Worm (Caenorhabditis elegans) whole organism, young adult: ENCODE measurements around the gene ugt-21.
A peak's percentile ranks its signal among the peaks of the same experiment; 100 is the strongest.

Experiments used
- C06A6.2 ChIP-seq: fragments of 200-800 bp; sonication (Bioruptor generic); conservative IDR thresholded peaks from 2 replicates; pipeline ENCODE4 v1.3.6; 2022; ENCODE audit warnings: missing genetic modification characterization, missing compliant biosample characterization
- C17E4.6 ChIP-seq: fragments of 200-800 bp; sonication (Bioruptor generic); IDR thresholded peaks from 2 replicates; pipeline ENCODE4 v1.3.6; 2022; ENCODE audit warnings: missing genetic modification reagents, missing genetic modification characterization, missing compliant biosample characterization
- F33H1.4 ChIP-seq: fragments of 200-800 bp; sonication (Bioruptor generic); IDR thresholded peaks from 2 replicates; pipeline ENCODE4 v1.3.6; 2022; ENCODE audit warnings: missing genetic modification reagents, missing genetic modification characterization, missing compliant biosample characterization
- F37B4.10 ChIP-seq: fragments of 200-800 bp; sonication (Bioruptor generic); IDR thresholded peaks from 2 replicates; pipeline ENCODE4 v1.3.6; 2022; ENCODE audit warnings: missing genetic modification characterization, missing compliant biosample characterization
- F49E8.2 ChIP-seq: sonication (generic microtip); optimal IDR thresholded peaks from 3 replicates; lab custom pipeline; 2017; ENCODE audit warnings: missing genetic modification characterization, mild to moderate bottlenecking, missing compliant biosample characterization, antibody characterized with exemption, moderate library complexity; ENCODE audit not compliant: insufficient read depth
- F57C9.4 ChIP-seq: sonication (generic microtip); optimal IDR thresholded peaks from 2 replicates; lab custom pipeline; 2017; ENCODE audit warnings: mild to moderate bottlenecking, missing genetic modification characterization, missing compliant biosample characterization
- K11D2.4 ChIP-seq: fragments of 200-800 bp; sonication (Bioruptor generic); IDR thresholded peaks from 2 replicates; pipeline ENCODE4 v1.3.6; 2022; ENCODE audit warnings: missing genetic modification reagents, missing genetic modification characterization, missing compliant biosample characterization
- K12H6.12 ChIP-seq: fragments of 200-800 bp; sonication (Bioruptor generic); optimal IDR thresholded peaks from 2 replicates; lab custom pipeline; 2018; ENCODE audit warnings: mild to moderate bottlenecking, missing genetic modification characterization, missing compliant biosample characterization
- akir-1 ChIP-seq: fragments of 200-800 bp; sonication (Bioruptor generic); optimal IDR thresholded peaks from 2 replicates; lab custom pipeline; 2018; ENCODE audit warnings: mild to moderate bottlenecking, missing genetic modification characterization, moderate library complexity, missing compliant biosample characterization
- atf-7 ChIP-seq: sonication (generic microtip); optimal IDR thresholded peaks from 2 replicates; lab custom pipeline; 2017; ENCODE audit warnings: mild to moderate bottlenecking, missing genetic modification characterization, missing compliant biosample characterization
- attf-3 ChIP-seq: fragments of 200-800 bp; sonication (Bioruptor generic); conservative IDR thresholded peaks from 2 replicates; pipeline ENCODE4 v1.3.6; 2022; ENCODE audit warnings: missing genetic modification reagents, missing genetic modification characterization, missing compliant biosample characterization
- bed-2 ChIP-seq: fragments of 200-800 bp; sonication (Bioruptor generic); IDR thresholded peaks from 2 replicates; pipeline ENCODE4 v1.3.6; 2022; ENCODE audit warnings: missing genetic modification reagents, missing genetic modification characterization, missing compliant biosample characterization
- ccch-3 ChIP-seq: fragments of 200-800 bp; sonication (Bioruptor generic); optimal IDR thresholded peaks from 2 replicates; lab custom pipeline; 2018; ENCODE audit warnings: mild to moderate bottlenecking, missing genetic modification characterization, missing compliant biosample characterization
- ceh-40 ChIP-seq: fragments of 200-800 bp; sonication (Bioruptor generic); IDR thresholded peaks from 2 replicates; pipeline ENCODE4 v1.3.6; 2022; ENCODE audit warnings: missing genetic modification characterization, missing compliant biosample characterization
- ceh-91 ChIP-seq: fragments of 200-800 bp; sonication (Bioruptor generic); IDR thresholded peaks from 2 replicates; pipeline ENCODE4 v1.3.6; 2022; ENCODE audit warnings: missing genetic modification reagents, missing genetic modification characterization, missing compliant biosample characterization
- chd-7 ChIP-seq: sonication (generic microtip); optimal IDR thresholded peaks from 2 replicates; lab custom pipeline; 2016; ENCODE audit warnings: mild to moderate bottlenecking, missing genetic modification characterization, moderate library complexity, missing compliant biosample characterization
- dox-1 ChIP-seq: fragments of 200-800 bp; sonication (Bioruptor generic); IDR thresholded peaks from 2 replicates; pipeline ENCODE4 v1.3.6; 2022; ENCODE audit warnings: missing genetic modification reagents, missing genetic modification characterization, missing compliant biosample characterization
- dpl-1 ChIP-seq: fragments of 150-350 bp; optimal IDR thresholded peaks from 2 replicates; lab custom pipeline; 2014; ENCODE audit warnings: missing biosample characterization, missing genetic modification reagents, missing genetic modification characterization
- efl-1 ChIP-seq: fragments of 150-350 bp; optimal IDR thresholded peaks from 2 replicates; lab custom pipeline; 2014; ENCODE audit warnings: missing biosample characterization, missing genetic modification reagents, missing genetic modification characterization
- ets-4 ChIP-seq: fragments of 200-800 bp; sonication (Bioruptor generic); optimal IDR thresholded peaks from 2 replicates; lab custom pipeline; 2018; ENCODE audit warnings: mild to moderate bottlenecking, missing genetic modification characterization, missing compliant biosample characterization
- gei-17 ChIP-seq: fragments of 200-800 bp; sonication (Bioruptor generic); optimal IDR thresholded peaks from 2 replicates; lab custom pipeline; 2018; ENCODE audit warnings: mild to moderate bottlenecking, missing genetic modification characterization, missing compliant biosample characterization
- him-1 ChIP-seq: sonication (generic microtip); optimal IDR thresholded peaks from 2 replicates; lab custom pipeline; 2016; ENCODE audit warnings: missing genotype, missing genetic modification reagents, missing genetic modification characterization, missing compliant biosample characterization
- hlh-26 ChIP-seq: fragments of 200-800 bp; sonication (Bioruptor generic); conservative IDR thresholded peaks from 2 replicates; pipeline ENCODE4 v1.3.6; 2022; ENCODE audit warnings: missing genetic modification reagents, missing genetic modification characterization, missing compliant biosample characterization
- hmg-1.2 ChIP-seq: fragments of 200-800 bp; sonication (Bioruptor generic); IDR thresholded peaks from 2 replicates; pipeline ENCODE4 v1.3.6; 2022; ENCODE audit warnings: missing genetic modification reagents, missing genetic modification characterization, missing compliant biosample characterization
- hrde-1 ChIP-seq: sonication (generic microtip); optimal IDR thresholded peaks from 2 replicates; lab custom pipeline; 2016; ENCODE audit warnings: missing genetic modification characterization, mild to moderate bottlenecking, missing compliant biosample characterization, moderate library complexity, missing genotype, missing genetic modification reagents, borderline replicate concordance
- lin-35 ChIP-seq, 3 experiments: fragments of 150-350 bp in 2 of 3; sonication (generic microtip) in 1 of 3; optimal IDR thresholded peaks; 2 replicates each; lab custom pipeline; 2014 to 2018; ENCODE audit warnings: missing biosample characterization in 3 of 3, missing genetic modification characterization in 3 of 3, missing genetic modification reagents in 3 of 3
- lin-54 ChIP-seq: fragments of 200-800 bp; sonication (Bioruptor generic); optimal IDR thresholded peaks from 2 replicates; lab custom pipeline; 2018; ENCODE audit warnings: mild to moderate bottlenecking, missing genetic modification characterization, missing compliant biosample characterization
- lir-1 ChIP-seq: fragments of 200-800 bp; sonication (Bioruptor generic); conservative IDR thresholded peaks from 2 replicates; pipeline ENCODE4 v1.3.6; 2022; ENCODE audit warnings: missing genetic modification reagents, missing genetic modification characterization, missing compliant biosample characterization
- madf-3 ChIP-seq: fragments of 200-800 bp; sonication (Bioruptor generic); IDR thresholded peaks from 2 replicates; pipeline ENCODE4 v1.3.6; 2022; ENCODE audit warnings: missing genetic modification reagents, missing genetic modification characterization, missing compliant biosample characterization
- mel-28 ChIP-seq: sonication (generic microtip); optimal IDR thresholded peaks from 2 replicates; lab custom pipeline; 2016; ENCODE audit warnings: borderline replicate concordance, mild to moderate bottlenecking, missing genetic modification characterization, missing compliant biosample characterization
- nfya-1 ChIP-seq: sonication (generic microtip); optimal IDR thresholded peaks from 2 replicates; lab custom pipeline; 2017; ENCODE audit warnings: antibody characterized with exemption, missing compliant biosample characterization, missing genetic modification characterization, borderline replicate concordance; ENCODE audit not compliant: insufficient read depth
- nfyb-1 ChIP-seq: fragments of 200-800 bp; sonication (Bioruptor generic); IDR thresholded peaks from 2 replicates; pipeline ENCODE4 v1.3.6; 2022; ENCODE audit warnings: missing genetic modification reagents, missing genetic modification characterization, missing compliant biosample characterization
- nhr-120 ChIP-seq: fragments of 200-800 bp; sonication (Bioruptor generic); IDR thresholded peaks from 2 replicates; pipeline ENCODE4 v1.3.6; 2022; ENCODE audit warnings: missing genetic modification characterization, missing compliant biosample characterization
- nhr-179 ChIP-seq: sonication (generic microtip); optimal IDR thresholded peaks from 2 replicates; lab custom pipeline; 2016; ENCODE audit warnings: mild to moderate bottlenecking, missing genetic modification characterization, missing compliant biosample characterization
- nhr-80 ChIP-seq: sonication (generic microtip); optimal IDR thresholded peaks from 2 replicates; lab custom pipeline; 2016; ENCODE audit warnings: missing genetic modification characterization, missing compliant biosample characterization
- snpc-1.1 ChIP-seq: sonication (generic microtip); optimal IDR thresholded peaks from 2 replicates; lab custom pipeline; 2017; ENCODE audit warnings: missing genetic modification characterization, mild to moderate bottlenecking, missing compliant biosample characterization, antibody characterized with exemption, moderate library complexity, missing genotype, missing genetic modification reagents; ENCODE audit not compliant: insufficient read depth
- snpc-4 ChIP-seq, 5 experiments: fragments of 150-350 bp in 1 of 5; sonication (generic microtip) in 4 of 5; optimal IDR thresholded peaks; 2 replicates each; lab custom pipeline; 2014 to 2018; ENCODE audit warnings: missing genetic modification characterization in 5 of 5, missing biosample characterization in 3 of 5, antibody characterized with exemption in 2 of 5, mild to moderate bottlenecking in 2 of 5, missing compliant biosample characterization in 2 of 5, missing genotype in 2 of 5, moderate library complexity in 2 of 5, missing genetic modification reagents in 1 of 5
- somi-1 ChIP-seq: fragments of 200-800 bp; sonication (Bioruptor generic); optimal IDR thresholded peaks from 2 replicates; lab custom pipeline; 2018; ENCODE audit warnings: mild to moderate bottlenecking, missing genetic modification characterization, missing compliant biosample characterization
- sptf-2 ChIP-seq: fragments of 200-800 bp; sonication (Bioruptor generic); optimal IDR thresholded peaks from 2 replicates; lab custom pipeline; 2018; ENCODE audit warnings: mild to moderate bottlenecking, missing genetic modification characterization, missing compliant biosample characterization
- unc-62 ChIP-seq: fragments of 150-350 bp; optimal IDR thresholded peaks from 2 replicates; lab custom pipeline; 2014; ENCODE audit warnings: missing biosample characterization, missing genetic modification reagents, missing genetic modification characterization
- zfh-2 ChIP-seq: fragments of 200-800 bp; sonication (Bioruptor generic); conservative IDR thresholded peaks from 2 replicates; pipeline ENCODE4 v1.3.6; 2022; ENCODE audit warnings: missing genetic modification reagents, missing genetic modification characterization, missing compliant biosample characterization
- ztf-22 ChIP-seq: fragments of 200-800 bp; sonication (Bioruptor generic); optimal IDR thresholded peaks from 2 replicates; lab custom pipeline; 2018; ENCODE audit warnings: mild to moderate bottlenecking, missing genetic modification characterization, moderate library complexity, missing compliant biosample characterization
- ztf-25 ChIP-seq: fragments of 200-800 bp; sonication (Bioruptor generic); IDR thresholded peaks from 2 replicates; pipeline ENCODE4 v1.3.6; 2022; ENCODE audit warnings: missing genetic modification reagents, missing genetic modification characterization, missing compliant biosample characterization
- ztf-26 ChIP-seq: sonication (generic microtip); optimal IDR thresholded peaks from 2 replicates; lab custom pipeline; 2017; ENCODE audit warnings: missing genetic modification characterization, missing compliant biosample characterization

Gene ugt-21

DNA sequence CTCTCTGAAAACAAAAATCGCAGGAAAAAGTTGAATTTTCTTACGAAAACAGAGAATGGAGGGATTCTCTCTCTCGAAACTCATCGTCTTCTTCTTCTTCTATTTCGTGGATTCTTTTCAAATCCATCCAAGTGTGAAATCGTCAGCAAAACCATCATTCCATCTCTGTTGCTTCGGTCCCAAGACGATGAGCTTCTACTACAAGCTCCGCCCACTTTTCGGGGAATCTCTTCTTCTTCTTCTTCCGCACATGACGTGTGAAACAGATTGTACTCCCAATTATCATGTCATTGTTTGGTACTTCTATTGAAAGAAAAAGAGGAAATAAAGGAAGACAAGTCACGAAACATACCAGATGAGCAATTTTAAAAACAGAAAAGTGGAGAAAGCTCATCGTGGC is 23.0 kb downstream of the ugt-21 start:
- no peak for TF ChIP-seq K12H6.12

DNA sequence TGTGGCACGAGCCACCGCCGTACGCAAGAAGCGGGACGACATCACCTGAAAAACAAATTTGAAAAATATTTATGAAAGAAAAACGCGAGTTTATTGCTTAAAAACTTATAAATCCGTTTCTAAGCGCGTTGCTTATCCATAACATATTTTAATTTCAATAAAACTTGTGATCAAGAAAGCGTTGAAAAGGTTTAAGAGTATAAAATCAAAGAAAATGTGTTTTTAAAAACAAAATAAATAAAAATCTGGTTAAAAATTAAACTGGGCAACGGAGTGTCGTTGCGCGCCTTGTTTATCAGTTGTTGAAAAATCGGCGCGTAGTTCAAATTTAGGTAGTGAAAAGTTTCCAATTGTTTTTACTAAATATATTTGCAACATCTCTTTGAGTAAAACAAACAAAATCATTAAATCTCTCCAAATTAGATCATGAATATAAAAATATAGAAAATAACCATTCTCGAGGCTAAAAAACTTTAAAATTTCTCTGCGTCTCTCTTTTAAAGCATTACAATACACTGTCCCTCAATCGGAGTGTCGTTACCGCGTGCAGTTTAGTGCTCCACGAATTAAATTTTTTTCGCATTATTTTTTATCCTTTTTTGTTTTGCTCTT is 24.8 kb downstream of the ugt-21 start, which contains the start of gene ndua-5:
ndua-5 (minus strand) TSS at position 51 of the 612 bp plus-strand sequence.
- TF ChIP-seq F33H1.4 (GFP tag; lab: Robert Waterston, UW) (no peak), him-1 (no peak), somi-1 (no peak), zfh-2 (no peak), attf-3 (peak; percentile 93), atf-7 (tag; lab: Kevin White, UChicago) (no peak), F49E8.2 (tag; lab: Kevin White, UChicago) (no peak), unc-62 (GFP tag; lab: Kevin White, UChicago) (no peak), F37B4.10 (no peak), ztf-25 (GFP tag; lab: Robert Waterston, UW) (no peak), gei-17 (GFP tag; lab: Kevin White, UChicago) (no peak), hmg-1.2 (GFP tag; lab: Robert Waterston, UW) (peak; percentile 81), chd-7 (no peak), ceh-91 (GFP tag; lab: Robert Waterston, UW) (no peak), snpc-4 (GFP tag; optimal IDR thresholded peaks at IDR 0.05; lab: Kevin White, UChicago) (no peak), snpc-4 (tag; optimal IDR thresholded peaks at IDR 0.05; lab: Kevin White, UChicago) (peak in 2 of 4 experiments; percentile 10 to 62), ets-4 (no peak), madf-3 (no peak), nfya-1 (tag; lab: Kevin White, UChicago) (no peak), akir-1 (GFP tag; lab: Kevin White, UChicago) (no peak), lin-35 (GFP tag; optimal IDR thresholded peaks at IDR 0.05; lab: Kevin White, UChicago) (peak in 1 of 3 experiments; percentile 61), K11D2.4 (no peak), efl-1 (peak; percentile 56), dpl-1 (GFP tag; lab: Kevin White, UChicago) (peak; percentile 53), lin-54 (GFP tag; lab: Kevin White, UChicago) (peak; percentile 80), C17E4.6 (no peak)

DNA sequence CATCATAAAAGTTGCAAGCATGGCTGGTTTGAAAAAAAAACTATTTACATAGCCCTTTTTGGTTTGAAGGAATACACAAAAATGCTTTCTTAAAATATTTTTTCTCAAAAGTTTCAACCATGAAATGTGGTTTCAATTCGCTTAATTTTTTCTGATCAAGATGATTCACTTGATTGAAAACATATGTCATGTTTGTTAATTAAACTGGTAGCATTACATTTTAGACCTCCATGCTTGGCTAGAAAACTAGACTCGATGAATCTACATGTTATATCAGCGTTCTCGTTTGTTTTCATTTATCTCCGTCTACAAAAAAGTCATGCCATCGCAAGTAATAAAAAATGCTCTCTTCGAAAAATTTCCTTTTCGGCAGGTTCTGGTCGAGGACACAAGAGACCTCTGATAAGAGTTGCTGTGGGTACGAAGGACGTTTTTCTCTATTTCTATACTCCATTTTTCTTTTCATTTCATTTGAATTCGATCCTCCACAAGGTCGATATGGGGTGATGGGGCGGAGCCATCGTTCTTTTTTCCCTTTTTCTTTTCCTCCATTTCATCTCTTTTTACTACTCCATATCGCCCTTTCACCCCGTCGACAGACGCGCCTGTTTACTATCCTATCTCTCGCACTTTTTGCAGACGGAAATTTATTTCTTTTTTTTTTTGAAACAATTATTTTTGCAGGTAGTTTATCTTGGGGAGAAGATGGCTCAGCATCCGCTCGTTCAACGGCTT is 25.7 kb downstream of the ugt-21 start, which contains the start of gene elo-1:
elo-1 (plus strand) TSS at position 685 of the 735 bp plus-strand sequence.
- TF ChIP-seq ztf-22 (GFP tag; lab: Kevin White, UChicago) (peak; percentile 15), ztf-26 (tag; lab: Kevin White, UChicago) (no peak), C17E4.6 (no peak), nhr-120 (GFP tag; lab: Robert Waterston, UW) (no peak), F37B4.10 (no peak), hlh-26 (GFP tag; lab: Robert Waterston, UW) (no peak), F57C9.4 (tag; lab: Kevin White, UChicago) (no peak), C06A6.2 (GFP tag; lab: Robert Waterston, UW) (0 out of 2 replicates have a peak, but pooled peaks have one; percentile 52), mel-28 (tag; lab: Kevin White, UChicago) (no peak), nhr-179 (tag; lab: Kevin White, UChicago) (no peak), ccch-3 (GFP tag; lab: Kevin White, UChicago) (no peak), ceh-40 (GFP tag; lab: Robert Waterston, UW) (no peak), lir-1 (GFP tag; lab: Robert Waterston, UW) (no peak), snpc-1.1 (no peak), sptf-2 (GFP tag; lab: Kevin White, UChicago) (no peak), chd-7 (no peak), nhr-80 (peak; percentile 98), bed-2 (GFP tag; lab: Robert Waterston, UW) (no peak), dox-1 (GFP tag; lab: Robert Waterston, UW) (peak; percentile 67), nfyb-1 (GFP tag; lab: Robert Waterston, UW) (peak; percentile 62; the same call in 1 of the 2 replicates), hrde-1 (no peak)
